Fruit fly (Drosophila melanogaster): ENCODE data around the gene Uch.

Gene Uch

dm6 chr2L:2202853-2203717 lies 10.9 kb downstream of the Uch start:
- no peak for TF ChIP-seq ttk (optimal IDR thresholded peaks at IDR 0.05)
- TF ChIP-seq Sin3A (optimal IDR thresholded peaks at IDR 0.05) = no peak
- no peak for TF ChIP-seq Myc (optimal IDR thresholded peaks at IDR 0.05)
- no peak for TF ChIP-seq insv (optimal IDR thresholded peaks at IDR 0.05)
- no peak for TF ChIP-seq h (optimal IDR thresholded peaks at IDR 0.05)
- TF ChIP-seq psq (optimal IDR thresholded peaks at IDR 0.05) = no peak

DNA sequence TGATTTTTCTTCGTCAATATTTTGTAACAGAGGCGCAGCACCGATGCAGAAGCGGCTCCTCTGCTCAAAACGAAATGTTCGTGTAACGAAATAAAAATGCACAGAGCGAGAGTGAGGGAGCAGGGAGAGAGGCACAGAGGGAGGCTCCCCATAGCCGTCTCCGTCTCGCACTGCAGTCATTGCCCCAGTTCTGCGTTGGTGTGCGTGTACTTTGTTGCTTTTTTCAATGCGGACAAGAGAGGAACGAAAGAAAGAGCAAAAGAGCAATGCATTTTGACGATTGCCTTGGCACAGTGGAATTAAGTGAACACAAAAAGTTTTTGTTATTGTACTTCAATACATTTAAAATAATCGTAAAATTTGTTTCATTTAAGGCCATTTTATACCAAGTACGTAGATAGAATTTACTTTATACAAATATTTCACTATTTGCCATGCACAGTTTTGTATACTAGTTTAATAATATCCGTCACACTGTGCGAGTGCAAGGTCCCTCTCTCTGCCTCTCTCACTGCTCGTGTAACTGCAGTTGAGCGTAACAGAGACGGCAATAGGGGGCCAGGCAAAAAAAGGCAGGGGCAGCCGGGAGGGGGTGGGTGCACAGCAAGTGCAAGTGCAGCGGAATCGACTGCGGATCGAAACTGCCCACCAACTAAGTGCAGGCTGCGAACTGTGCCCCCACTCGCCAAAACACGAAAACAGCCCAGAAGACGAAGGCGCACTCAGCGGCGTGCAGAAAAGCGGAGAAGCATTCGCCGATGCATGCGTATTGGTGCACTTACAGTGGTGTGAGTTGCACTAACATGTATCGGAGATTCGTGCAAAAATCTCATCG lies 11.8 kb downstream of the Uch start:
- TF ChIP-seq Sin3A (optimal IDR thresholded peaks at IDR 0.05) = no peak
- no peak for TF ChIP-seq psq (optimal IDR thresholded peaks at IDR 0.05)
- no peak for TF ChIP-seq Myc (optimal IDR thresholded peaks at IDR 0.05)
- no peak for TF ChIP-seq ttk (optimal IDR thresholded peaks at IDR 0.05)
- TF ChIP-seq h (optimal IDR thresholded peaks at IDR 0.05) = no peak
- TF ChIP-seq insv (optimal IDR thresholded peaks at IDR 0.05) = no peak

- TF ChIP-seq insv (optimal IDR thresholded peaks at IDR 0.05) (no peak), Myc (optimal IDR thresholded peaks at IDR 0.05) (no peak), h (optimal IDR thresholded peaks at IDR 0.05) (no peak), ttk (optimal IDR thresholded peaks at IDR 0.05) (no peak), psq (optimal IDR thresholded peaks at IDR 0.05) (no peak), Sin3A (optimal IDR thresholded peaks at IDR 0.05) (no peak)
Observed at dm6 chr2L:2201107-2201561, 12.9 kb downstream of the Uch start.

DNA sequence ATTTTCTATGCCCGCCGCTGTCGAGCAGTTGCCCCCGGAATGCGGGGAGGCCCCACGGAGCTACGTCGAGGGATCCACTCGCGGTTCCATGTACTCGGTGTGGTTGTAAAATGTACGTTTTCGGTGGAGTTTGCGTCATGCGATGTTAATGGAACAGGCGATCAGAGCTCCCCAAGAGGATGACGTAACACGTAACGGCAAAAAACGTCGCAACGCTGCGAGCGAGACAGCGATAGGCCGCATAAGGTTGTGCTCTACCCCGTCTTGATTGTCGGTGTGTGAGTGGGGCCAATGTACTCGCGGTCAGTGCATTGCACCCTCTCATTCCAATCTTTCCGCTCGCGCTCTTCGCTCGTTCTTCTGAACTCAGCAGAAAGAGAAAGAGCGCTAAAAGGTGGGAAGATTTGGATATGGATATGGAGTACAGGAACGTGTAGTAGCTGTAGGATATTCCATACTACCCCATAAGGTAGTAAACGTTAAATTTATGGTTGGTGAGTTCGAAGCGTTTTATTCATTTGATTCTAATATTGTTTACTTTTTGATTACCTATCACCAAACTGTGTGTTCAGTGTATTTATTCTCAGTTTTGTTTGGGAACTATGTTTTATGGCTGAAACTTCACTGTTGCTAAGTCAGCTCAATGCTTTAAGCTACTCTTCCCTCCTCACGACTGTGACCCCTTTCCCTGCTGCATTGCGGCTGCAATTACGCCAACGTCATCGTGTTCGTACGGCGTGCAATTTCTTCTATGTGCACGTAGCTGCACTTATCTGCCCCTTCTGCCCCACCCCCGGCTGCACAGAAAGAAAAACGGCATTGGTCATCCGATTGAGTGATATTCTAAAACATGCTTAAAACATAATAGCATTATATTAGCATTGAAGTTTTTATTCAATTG lies 13.6 kb downstream of the Uch start:
- TF ChIP-seq Myc (optimal IDR thresholded peaks at IDR 0.05) (no peak), insv (optimal IDR thresholded peaks at IDR 0.05) (no peak), h (optimal IDR thresholded peaks at IDR 0.05) (no peak), ttk (optimal IDR thresholded peaks at IDR 0.05) (no peak), Sin3A (optimal IDR thresholded peaks at IDR 0.05) (no peak), psq (optimal IDR thresholded peaks at IDR 0.05) (no peak)

DNA sequence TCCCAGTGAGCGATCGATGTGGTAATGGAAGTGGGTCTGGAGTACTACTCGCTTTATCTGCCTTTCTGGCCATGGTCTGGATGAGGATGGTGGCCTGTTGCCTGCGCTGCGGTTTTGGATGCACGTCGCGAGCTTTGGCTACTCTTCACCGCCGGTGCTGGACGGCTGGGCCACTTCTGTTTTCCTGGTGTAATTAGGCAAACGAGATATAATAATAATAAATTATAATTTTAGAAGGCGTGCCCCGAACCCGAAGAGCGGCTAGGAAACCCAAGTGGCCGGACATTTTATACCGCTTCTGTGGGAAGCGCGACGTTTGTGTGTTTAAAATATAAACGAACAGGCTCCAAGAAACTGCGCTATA lies 14.6 kb downstream of the Uch start:
- no peak for TF ChIP-seq Sin3A (optimal IDR thresholded peaks at IDR 0.05)
- TF ChIP-seq psq (optimal IDR thresholded peaks at IDR 0.05) = no peak
- TF ChIP-seq insv (optimal IDR thresholded peaks at IDR 0.05) = no peak
- TF ChIP-seq h (optimal IDR thresholded peaks at IDR 0.05) = no peak
- TF ChIP-seq ttk (optimal IDR thresholded peaks at IDR 0.05) = no peak
- no peak for TF ChIP-seq Myc (optimal IDR thresholded peaks at IDR 0.05)

DNA sequence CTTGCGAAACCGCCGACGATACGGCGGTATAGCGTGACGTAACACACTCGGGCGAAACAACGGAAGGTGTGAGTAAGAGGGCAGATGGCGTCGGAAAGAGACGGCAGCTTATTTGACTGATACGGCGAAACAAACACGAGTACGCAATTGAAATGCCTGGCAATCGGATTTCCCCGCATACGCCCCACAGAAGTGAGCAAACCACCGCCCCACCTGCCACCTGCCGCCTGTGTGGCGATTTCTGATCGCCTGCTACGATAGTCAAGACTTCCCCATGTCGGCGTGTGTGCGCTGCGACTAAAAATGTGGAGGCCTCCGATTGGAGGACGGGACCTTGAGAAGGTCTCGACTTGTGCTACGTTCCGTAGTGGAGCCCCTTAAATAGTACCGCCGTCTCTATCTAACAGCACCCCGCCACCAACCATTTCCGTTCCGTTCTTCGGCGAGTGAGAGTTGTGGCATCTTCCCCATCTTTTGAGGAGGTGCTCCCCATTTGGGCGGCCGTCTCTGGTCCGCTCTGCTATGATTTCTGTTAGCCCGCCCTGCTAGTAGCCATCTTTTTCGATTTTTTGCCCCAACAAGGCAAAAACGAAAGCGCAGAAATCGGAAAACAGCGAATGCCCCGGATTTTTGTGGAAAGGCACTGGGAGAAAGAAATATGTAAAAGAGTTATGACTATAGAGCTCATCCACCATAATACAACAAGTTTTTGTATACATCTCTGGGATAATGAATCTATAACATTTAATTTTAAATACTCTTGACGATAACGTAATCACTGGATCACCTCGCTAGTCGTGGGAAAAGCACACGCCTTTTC lies 15.2 kb downstream of the Uch start:
- TF ChIP-seq psq (optimal IDR thresholded peaks at IDR 0.05) (no peak), ttk (optimal IDR thresholded peaks at IDR 0.05) (no peak), insv (optimal IDR thresholded peaks at IDR 0.05) (no peak), h (optimal IDR thresholded peaks at IDR 0.05) (no peak), Myc (optimal IDR thresholded peaks at IDR 0.05) (no peak), Sin3A (optimal IDR thresholded peaks at IDR 0.05) (no peak)

dm6 chr2L:2198119-2198494 lies 15.9 kb downstream of the Uch start:
- TF ChIP-seq Myc (optimal IDR thresholded peaks at IDR 0.05) (no peak), Sin3A (optimal IDR thresholded peaks at IDR 0.05) (no peak), insv (optimal IDR thresholded peaks at IDR 0.05) (no peak), ttk (optimal IDR thresholded peaks at IDR 0.05) (no peak), h (optimal IDR thresholded peaks at IDR 0.05) (no peak), psq (optimal IDR thresholded peaks at IDR 0.05) (no peak)

dm6 chr2L:2197475-2198118 lies 16.4 kb downstream of the Uch start, which contains the start of gene COX7AL2:
Gene COX7AL2, minus strand, starts transcription at chr2L:2197912.
- TF ChIP-seq Myc (optimal IDR thresholded peaks at IDR 0.05) (no peak), ttk (optimal IDR thresholded peaks at IDR 0.05) (no peak), psq (optimal IDR thresholded peaks at IDR 0.05) (no peak)

DNA sequence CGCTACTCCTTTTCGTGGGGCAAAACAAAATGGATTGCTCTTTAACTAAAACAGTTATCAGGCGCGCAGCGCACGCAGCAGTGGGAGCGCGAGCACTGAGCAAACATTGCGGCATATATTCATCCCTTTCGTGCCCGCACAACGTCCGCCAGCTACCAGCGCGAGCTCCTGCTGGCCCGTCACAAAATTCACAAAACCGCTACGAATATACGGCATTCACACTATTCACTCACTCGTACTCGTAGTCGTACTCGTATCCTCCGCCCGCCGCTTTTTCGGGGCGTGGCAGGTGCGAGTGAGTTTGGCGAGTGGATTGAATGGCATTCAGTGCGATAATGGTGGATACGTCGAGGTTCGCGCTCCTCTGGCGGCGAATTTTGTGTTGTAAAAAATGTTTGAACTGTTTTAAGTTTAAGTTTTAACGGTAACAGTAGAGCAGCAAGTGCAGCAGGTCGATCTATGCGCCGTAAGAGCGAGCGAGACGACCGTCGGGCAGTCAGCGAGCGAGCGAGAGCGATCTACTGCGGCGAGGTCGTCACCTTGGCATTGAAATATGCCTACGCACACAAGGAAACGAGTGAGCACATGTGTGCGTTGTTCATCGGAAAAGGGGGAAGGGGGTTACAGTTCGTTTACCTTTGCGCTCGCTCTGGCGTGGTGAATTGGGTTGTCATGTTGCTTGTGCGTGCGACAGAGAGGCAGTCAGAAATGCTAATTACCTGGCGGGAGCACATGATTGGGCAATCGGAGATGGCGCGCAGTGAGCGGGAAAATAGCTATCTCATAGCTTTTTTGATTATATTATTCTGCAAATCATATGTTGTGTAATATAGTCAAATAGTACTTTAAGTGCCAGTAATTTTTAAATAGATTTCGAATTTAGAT lies 17.2 kb downstream of the Uch start:
- no peak for TF ChIP-seq insv (optimal IDR thresholded peaks at IDR 0.05)
- no peak for TF ChIP-seq h (optimal IDR thresholded peaks at IDR 0.05)
- no peak for TF ChIP-seq Myc (optimal IDR thresholded peaks at IDR 0.05)
- TF ChIP-seq psq (optimal IDR thresholded peaks at IDR 0.05) = no peak
- no peak for TF ChIP-seq ttk (optimal IDR thresholded peaks at IDR 0.05)
- TF ChIP-seq Sin3A (optimal IDR thresholded peaks at IDR 0.05) = no peak
